Fruit fly (Drosophila melanogaster): Measurements from ENCODE around the gene Edem2.

DNA sequence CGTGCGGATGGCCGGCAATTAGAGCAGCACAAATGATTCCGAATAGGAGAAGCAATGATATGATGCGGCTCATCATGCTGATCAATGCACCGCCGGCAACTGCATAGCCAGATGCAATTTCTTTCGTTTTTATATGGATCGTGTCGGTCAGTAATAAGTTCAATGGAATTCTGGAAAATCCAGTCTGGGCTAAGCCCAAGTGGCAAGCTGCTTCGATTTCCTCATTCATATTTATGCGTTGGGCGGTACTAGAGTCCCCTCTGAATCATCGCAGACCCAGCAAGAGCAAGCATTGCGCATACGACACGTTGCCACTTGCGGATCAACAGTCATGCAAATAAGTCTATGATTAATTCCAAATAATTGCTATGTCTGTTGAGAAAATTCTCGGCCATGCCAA lies 48.5 kb upstream of the Edem2 start, which contains the start of gene CG16978:
- TF ChIP-seq Hr83 (GFP tag; optimal IDR thresholded peaks at IDR 0.05; ENCODE audit: poor library complexity, severe bottlenecking) = no peak
- TF ChIP-seq psq (GFP tag; optimal IDR thresholded peaks at IDR 0.05) = no peak
- no peak for TF ChIP-seq sv (GFP tag; optimal IDR thresholded peaks at IDR 0.05)
- TF ChIP-seq woc (GFP tag; optimal IDR thresholded peaks at IDR 0.05) = no peak
- no peak for TF ChIP-seq h (GFP tag; optimal IDR thresholded peaks at IDR 0.05)
- TF ChIP-seq br (GFP tag; optimal IDR thresholded peaks at IDR 0.05) = no peak
- no peak for TF ChIP-seq ey (GFP tag; optimal IDR thresholded peaks at IDR 0.05)
- no peak for TF ChIP-seq dl (GFP tag; optimal IDR thresholded peaks at IDR 0.05; ENCODE audit: insufficient read depth in 1 of 2, partially characterized antibody in 2 of 2)
- TF ChIP-seq Hr78 (GFP tag; optimal IDR thresholded peaks at IDR 0.05) = no peak
- TF ChIP-seq usp (GFP tag; optimal IDR thresholded peaks at IDR 0.05) = no peak
- TF ChIP-seq HLH106 (tag; optimal IDR thresholded peaks at IDR 0.05) = no peak
- no peak for TF ChIP-seq Dfd (GFP tag; optimal IDR thresholded peaks at IDR 0.05)

Measured in whole organism, wandering third instar larva.